Worm (Caenorhabditis elegans): Measurements from ENCODE around the gene C30B5.2.

C30B5.2 gene

ce11 chrII:6176154-6176897 lies 20.7 kb upstream of the C30B5.2 start:
- TF ChIP-seq nhr-25 (tag; optimal IDR thresholded peaks at IDR 0.05), result peak; percentile 54
- no peak for TF ChIP-seq snpc-4 (tag; optimal IDR thresholded peaks at IDR 0.05)
- TF ChIP-seq elt-1 (tag; optimal IDR thresholded peaks at IDR 0.05), result peak; percentile 99
- TF ChIP-seq egl-5 (tag; optimal IDR thresholded peaks at IDR 0.05), result peak; percentile 66
- TF ChIP-seq ceh-82 (tag; optimal IDR thresholded peaks at IDR 0.05), result no peak

DNA sequence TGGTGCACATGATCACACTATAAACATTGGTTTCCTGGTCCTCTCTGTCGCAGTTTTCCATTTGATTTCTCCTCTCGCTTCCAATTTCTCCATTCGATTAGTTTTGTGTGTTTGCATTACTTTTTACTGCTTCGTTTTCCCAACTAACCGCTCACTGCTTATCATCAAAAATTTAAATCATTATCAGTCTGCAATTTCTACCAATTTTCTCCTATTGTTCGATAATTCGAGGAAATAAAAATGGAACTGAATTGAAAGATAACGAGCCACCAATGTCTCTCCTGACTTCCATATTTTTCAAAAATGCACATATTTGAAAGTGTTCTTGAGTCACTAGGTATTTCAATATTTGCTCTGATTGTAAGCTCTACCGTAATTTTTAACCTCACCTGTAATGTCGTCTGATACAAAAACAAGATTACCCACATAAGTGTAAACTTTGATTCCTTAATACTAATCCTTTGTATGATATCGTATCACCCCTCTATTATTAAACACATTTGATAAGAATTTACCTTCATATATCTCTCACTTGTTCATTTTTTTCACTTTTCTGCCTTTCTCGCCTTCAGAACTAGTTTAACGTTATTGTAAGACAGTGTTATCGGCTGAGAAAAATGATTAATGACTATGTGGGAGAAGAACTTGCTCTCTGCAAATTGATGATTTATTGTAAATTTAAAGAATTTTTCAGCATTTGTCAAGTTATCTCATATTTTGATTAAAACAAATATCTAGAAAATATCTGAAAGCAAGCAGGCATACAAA lies 18.8 kb upstream of the C30B5.2 start:
- TF ChIP-seq nhr-67 (tag; optimal IDR thresholded peaks at IDR 0.05), result no peak
- TF ChIP-seq nhr-25 (tag; optimal IDR thresholded peaks at IDR 0.05), result peak; percentile 20
- TF ChIP-seq elt-2 (tag; optimal IDR thresholded peaks at IDR 0.05), result peak; percentile 90
- peak; percentile 27 for TF ChIP-seq pha-4 (tag; optimal IDR thresholded peaks at IDR 0.05)
- TF ChIP-seq pqm-1 (tag; optimal IDR thresholded peaks at IDR 0.05), result peak; percentile 71
- TF ChIP-seq tbx-2 (tag; optimal IDR thresholded peaks at IDR 0.05), result no peak

- TF ChIP-seq nhr-11 (tag; optimal IDR thresholded peaks at IDR 0.05) (no peak), pha-4 (tag; optimal IDR thresholded peaks at IDR 0.05) (peak; percentile 83)
Observed at ce11 chrII:6178743-6179129, 18.2 kb upstream of the C30B5.2 start.

- TF ChIP-seq nhr-43 (tag; optimal IDR thresholded peaks at IDR 0.05; ENCODE audit: poor library complexity, severe bottlenecking), result no peak
- no peak for TF ChIP-seq elt-3 (tag; optimal IDR thresholded peaks at IDR 0.05)
- TF ChIP-seq nhr-25 (tag; optimal IDR thresholded peaks at IDR 0.05), result no peak
- no peak for TF ChIP-seq ceh-9 (tag; optimal IDR thresholded peaks at IDR 0.05)
- no peak for TF ChIP-seq snpc-4 (tag; optimal IDR thresholded peaks at IDR 0.05)
- TF ChIP-seq nfya-1 (tag; optimal IDR thresholded peaks at IDR 0.05; ENCODE audit: insufficient read depth), result no peak
- no peak for TF ChIP-seq nhr-67 (tag; optimal IDR thresholded peaks at IDR 0.05)
- no peak for TF ChIP-seq unc-39 (tag; optimal IDR thresholded peaks at IDR 0.05)
- no peak for TF ChIP-seq sea-2 (GFP tag; optimal IDR thresholded peaks at IDR 0.05)
- TF ChIP-seq ztf-4 (tag; optimal IDR thresholded peaks at IDR 0.05), result no peak
- TF ChIP-seq mdl-1 (tag; optimal IDR thresholded peaks at IDR 0.05), result no peak
- TF ChIP-seq fkh-2 (tag; optimal IDR thresholded peaks at IDR 0.05), result no peak
- no peak for TF ChIP-seq nhr-11 (tag; optimal IDR thresholded peaks at IDR 0.05)
- TF ChIP-seq egl-27 (tag; optimal IDR thresholded peaks at IDR 0.05), result no peak
- no peak for TF ChIP-seq zag-1 (tag; optimal IDR thresholded peaks at IDR 0.05)
Observed at ce11 chrII:6179531-6179930, 17.4 kb upstream of the C30B5.2 start, which contains the start of gene F40H3.1. Gene F40H3.1, plus strand, starts transcription at chrII:6179831.

ce11 chrII:6180552-6180951 lies 16.4 kb upstream of the C30B5.2 start:
- no peak for TF ChIP-seq unc-39 (tag; optimal IDR thresholded peaks at IDR 0.05)
- TF ChIP-seq elt-2 (tag; optimal IDR thresholded peaks at IDR 0.05), result peak; percentile 2
- no peak for TF ChIP-seq lin-15B (tag; optimal IDR thresholded peaks at IDR 0.05)

DNA sequence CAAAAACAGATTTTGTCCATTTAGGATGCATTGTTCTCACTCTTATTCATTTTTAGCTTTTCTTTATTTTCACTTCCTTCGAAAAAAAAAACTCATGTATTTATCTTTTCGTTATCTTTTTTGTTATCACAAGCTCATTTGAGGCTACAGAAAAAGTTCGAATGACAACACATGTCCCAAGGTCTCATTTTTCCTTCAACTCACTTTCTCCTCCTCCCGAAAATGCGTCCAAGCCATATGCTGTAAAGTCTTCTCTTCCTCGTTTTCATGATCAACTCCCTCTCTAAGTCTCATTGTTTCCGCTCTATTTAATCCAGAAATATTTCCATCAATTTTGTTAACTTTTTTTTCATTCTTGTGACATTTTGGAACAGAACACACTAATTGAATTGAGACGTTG lies 15.6 kb upstream of the C30B5.2 start:
- TF ChIP-seq snpc-4 (tag; optimal IDR thresholded peaks at IDR 0.05) (no peak), nfya-1 (tag; optimal IDR thresholded peaks at IDR 0.05; ENCODE audit: insufficient read depth) (peak; percentile 6)

- TF ChIP-seq ceh-9 (tag; optimal IDR thresholded peaks at IDR 0.05) (no peak), ztf-11 (tag; optimal IDR thresholded peaks at IDR 0.05) (no peak)
Observed at ce11 chrII:6190770-6191169, 6.2 kb upstream of the C30B5.2 start.

- TF ChIP-seq unc-62 (GFP tag; optimal IDR thresholded peaks at IDR 0.05) (no peak), fkh-2 (tag; optimal IDR thresholded peaks at IDR 0.05) (no peak), fkh-10 (GFP tag; optimal IDR thresholded peaks at IDR 0.05) (no peak), lin-39 (tag; optimal IDR thresholded peaks at IDR 0.05) (no peak), unc-39 (tag; optimal IDR thresholded peaks at IDR 0.05) (no peak), nhr-23 (tag; optimal IDR thresholded peaks at IDR 0.05) (no peak), ceh-9 (tag; optimal IDR thresholded peaks at IDR 0.05) (no peak), snpc-4 (tag; optimal IDR thresholded peaks at IDR 0.05) (no peak), lsy-12 (tag; optimal IDR thresholded peaks at IDR 0.05) (no peak), nhr-67 (tag; optimal IDR thresholded peaks at IDR 0.05) (no peak), ceh-28 (tag; optimal IDR thresholded peaks at IDR 0.05) (no peak), hmg-11 (tag; optimal IDR thresholded peaks at IDR 0.05) (no peak), mml-1 (tag; optimal IDR thresholded peaks at IDR 0.05) (no peak), tbx-2 (tag; optimal IDR thresholded peaks at IDR 0.05) (no peak), R02D3.7 (tag; optimal IDR thresholded peaks at IDR 0.05) (no peak), pha-4 (tag; optimal IDR thresholded peaks at IDR 0.05) (no peak)
Observed at ce11 chrII:6191293-6191692, 5.7 kb upstream of the C30B5.2 start, which contains the start of gene fkh-8. Gene fkh-8, minus strand, starts transcription at chrII:6191393.
